Fruit fly (Drosophila melanogaster): ENCODE data around the gene mth.

mth gene

dm6 chr3L:331842-332802 lies 14.6 kb downstream of the mth start, which contains the start of gene mthl9 (continued):
- TF ChIP-seq wek (GFP tag; optimal IDR thresholded peaks at IDR 0.05) (no peak), sr (GFP tag; IDR thresholded peaks at IDR 0.05) (no peak), CG8089 (GFP tag; optimal IDR thresholded peaks at IDR 0.05) (no peak), CG16863 (GFP tag; optimal IDR thresholded peaks at IDR 0.05) (no peak), CG3407 (GFP tag; optimal IDR thresholded peaks at IDR 0.05) (no peak), CG34376 (GFP tag; optimal IDR thresholded peaks at IDR 0.05) (peak; percentile 95), fd64A (GFP tag; optimal IDR thresholded peaks at IDR 0.05) (no peak), ATbp (GFP tag; optimal IDR thresholded peaks at IDR 0.05) (no peak), Hr51 (GFP tag; optimal IDR thresholded peaks at IDR 0.05) (no peak), Aef1 (GFP tag; IDR thresholded peaks at IDR 0.05) (no peak), CG12236 (GFP tag; optimal IDR thresholded peaks at IDR 0.05) (no peak), Mes4 (GFP tag; optimal IDR thresholded peaks at IDR 0.05) (no peak), fd3F (GFP tag; optimal IDR thresholded peaks at IDR 0.05) (no peak), CG10267 (tag; optimal IDR thresholded peaks at IDR 0.05) (no peak), CG30431 (GFP tag; optimal IDR thresholded peaks at IDR 0.05) (no peak), CG14860 (GFP tag; IDR thresholded peaks at IDR 0.05; ENCODE audit: partially characterized antibody) (no peak), lbe (GFP tag; optimal IDR thresholded peaks at IDR 0.05) (peak; percentile 29), CG8359 (GFP tag; optimal IDR thresholded peaks at IDR 0.05; ENCODE audit: borderline replicate concordance) (no peak), Meics (GFP tag; optimal IDR thresholded peaks at IDR 0.05) (no peak), bbx (GFP tag; IDR thresholded peaks at IDR 0.05; ENCODE audit: partially characterized antibody) (no peak), dysf (GFP tag; IDR thresholded peaks at IDR 0.05) (no peak), CG4730 (GFP tag; IDR thresholded peaks at IDR 0.05) (no peak), mirr (GFP tag; optimal IDR thresholded peaks at IDR 0.05) (peak; percentile 82), knrl (GFP tag; IDR thresholded peaks at IDR 0.05; ENCODE audit: partially characterized antibody) (no peak), tio (GFP tag; optimal IDR thresholded peaks at IDR 0.05) (no peak), twi (tag; optimal IDR thresholded peaks at IDR 0.05) (no peak), rib (GFP tag; IDR thresholded peaks at IDR 0.05) (peak; percentile 33; the same call in 1 of the 2 replicates), Poxn (GFP tag; IDR thresholded peaks at IDR 0.05) (no peak), Awh (GFP tag; IDR thresholded peaks at IDR 0.05) (no peak), cas (GFP tag; IDR thresholded peaks at IDR 0.05) (no peak), CG6175 (GFP tag; IDR thresholded peaks at IDR 0.05) (0 out of 3 replicates have a peak, but pooled peaks have one; percentile 26), Dad (GFP tag; optimal IDR thresholded peaks at IDR 0.05) (no peak), CG3065 (GFP tag; optimal IDR thresholded peaks at IDR 0.05) (no peak), CG1792 (GFP tag; optimal IDR thresholded peaks at IDR 0.05) (no peak), tna (GFP tag; IDR thresholded peaks at IDR 0.05; ENCODE audit: partially characterized antibody) (peak; percentile 32; the same call in 1 of the 2 replicates), Abd-B (GFP tag; optimal IDR thresholded peaks at IDR 0.05) (no peak), CG12299 (tag; optimal IDR thresholded peaks at IDR 0.05) (no peak), Asciz (GFP tag; optimal IDR thresholded peaks at IDR 0.05) (no peak), gt (GFP tag; IDR thresholded peaks at IDR 0.05) (no peak), CG11723 (GFP tag; optimal IDR thresholded peaks at IDR 0.05) (no peak), NfI (GFP tag; optimal IDR thresholded peaks at IDR 0.05) (peak; percentile 8), Trl (optimal IDR thresholded peaks at IDR 0.05) (peak in 1 of 2 experiments; percentile 75), Trl (GFP tag; optimal IDR thresholded peaks at IDR 0.05) (peak; percentile 41), CHES-1-like (GFP tag; optimal IDR thresholded peaks at IDR 0.05) (no peak), HmgZ (tag; optimal IDR thresholded peaks at IDR 0.05) (peak; percentile 39), nmo (GFP tag; optimal IDR thresholded peaks at IDR 0.05) (no peak), CG4617 (GFP tag; optimal IDR thresholded peaks at IDR 0.05; ENCODE audit: borderline replicate concordance) (no peak), CG2120 (GFP tag; optimal IDR thresholded peaks at IDR 0.05) (no peak), CG9437 (GFP tag; optimal IDR thresholded peaks at IDR 0.05) (no peak)
